Worm (Caenorhabditis elegans) whole organism, L2 larva: Measurements from ENCODE around the gene CD4.8.

Source experiments
- C34F6.9 ChIP-seq: fragments of 150-350 bp; optimal IDR thresholded peaks from 2 replicates; lab custom pipeline; 2014; ENCODE audit warnings: missing biosample characterization, missing genetic modification characterization
- F13H6.1 ChIP-seq: sonication (generic microtip); optimal IDR thresholded peaks from 2 replicates; lab custom pipeline; 2016; ENCODE audit warnings: missing genetic modification characterization, missing compliant biosample characterization
- R02D3.7 ChIP-seq: fragments of 150-350 bp; optimal IDR thresholded peaks from 2 replicates; lab custom pipeline; 2014; ENCODE audit warnings: missing biosample characterization, missing genetic modification characterization
- Y55F3AM.14 ChIP-seq: fragments of 200-800 bp; sonication (Bioruptor generic); optimal IDR thresholded peaks from 2 replicates; lab custom pipeline; 2018; ENCODE audit warnings: mild to moderate bottlenecking, missing genetic modification characterization, missing compliant biosample characterization
- ZK546.5 ChIP-seq: sonication (generic microtip); optimal IDR thresholded peaks from 2 replicates; lab custom pipeline; 2017; ENCODE audit warnings: missing biosample characterization, missing genetic modification characterization
- alr-1 ChIP-seq: fragments of 150-350 bp; optimal IDR thresholded peaks from 2 replicates; lab custom pipeline; 2014; ENCODE audit warnings: missing biosample characterization, missing genetic modification characterization
- aly-2 ChIP-seq: fragments of 150-350 bp; optimal IDR thresholded peaks from 2 replicates; lab custom pipeline; 2014; ENCODE audit warnings: missing biosample characterization, missing genetic modification characterization
- ama-1 ChIP-seq: fragments of 150-350 bp; optimal IDR thresholded peaks from 2 replicates; lab custom pipeline; 2018; ENCODE audit warnings: inconsistent platforms
- ceh-16 ChIP-seq: fragments of 150-350 bp; optimal IDR thresholded peaks from 2 replicates; lab custom pipeline; 2014; ENCODE audit warnings: missing biosample characterization, missing genetic modification characterization
- ceh-82 ChIP-seq: fragments of 150-350 bp; optimal IDR thresholded peaks from 2 replicates; lab custom pipeline; 2014; ENCODE audit warnings: missing biosample characterization, missing genetic modification characterization
- dmd-4 ChIP-seq: sonication (generic microtip); optimal IDR thresholded peaks from 2 replicates; lab custom pipeline; 2017; ENCODE audit warnings: missing biosample characterization, missing genetic modification characterization
- egl-27 ChIP-seq: sonication (generic microtip); optimal IDR thresholded peaks from 3 replicates; lab custom pipeline; 2017; ENCODE audit warnings: missing biosample characterization, missing genetic modification reagents, missing genetic modification characterization
- elt-1 ChIP-seq: fragments of 150-350 bp; optimal IDR thresholded peaks from 2 replicates; lab custom pipeline; 2014; ENCODE audit warnings: missing biosample characterization, missing genetic modification characterization
- elt-3 ChIP-seq: sonication (generic microtip); optimal IDR thresholded peaks from 2 replicates; lab custom pipeline; 2017; ENCODE audit warnings: missing biosample characterization, missing genetic modification characterization
- fos-1 ChIP-seq: fragments of 150-350 bp; optimal IDR thresholded peaks from 2 replicates; lab custom pipeline; 2014; ENCODE audit warnings: missing biosample characterization, missing genetic modification characterization
- gmeb-1 ChIP-seq: fragments of 150-350 bp; optimal IDR thresholded peaks from 2 replicates; lab custom pipeline; 2014; ENCODE audit warnings: missing biosample characterization, missing genetic modification characterization
- lin-11 ChIP-seq: fragments of 150-350 bp; sonication (generic microtip); optimal IDR thresholded peaks from 2 replicates; lab custom pipeline; 2014; ENCODE audit warnings: missing biosample characterization, missing genetic modification characterization, inconsistent platforms, mixed read lengths
- lin-13 ChIP-seq: fragments of 150-350 bp; optimal IDR thresholded peaks from 2 replicates; lab custom pipeline; 2014; ENCODE audit warnings: missing biosample characterization, missing genetic modification reagents, missing genetic modification characterization
- lin-39 ChIP-seq: fragments of 150-350 bp; optimal IDR thresholded peaks from 2 replicates; lab custom pipeline; 2014; ENCODE audit warnings: missing biosample characterization, missing genetic modification reagents, missing genetic modification characterization
- lsy-2 ChIP-seq, 2 experiments: fragments of 150-350 bp in 1 of 2; sonication (generic microtip) in 1 of 2; optimal IDR thresholded peaks; 2 replicates each; lab custom pipeline; 2014 to 2017; ENCODE audit warnings: missing biosample characterization in 2 of 2, missing genetic modification characterization in 2 of 2
- mab-5 ChIP-seq: fragments of 150-350 bp; optimal IDR thresholded peaks from 2 replicates; lab custom pipeline; 2014; ENCODE audit warnings: missing biosample characterization, missing genetic modification characterization
- mbf-1 ChIP-seq: sonication (generic microtip); optimal IDR thresholded peaks from 2 replicates; lab custom pipeline; 2017; ENCODE audit warnings: missing biosample characterization, missing genetic modification characterization
- mdl-1 ChIP-seq, 2 experiments: fragments of 150-350 bp in 1 of 2; sonication (generic microtip) in 1 of 2; optimal IDR thresholded peaks; 2 replicates each; lab custom pipeline; 2017; ENCODE audit warnings: missing biosample characterization in 2 of 2, missing genetic modification characterization in 2 of 2
- nhr-10 ChIP-seq: sonication (generic microtip); optimal IDR thresholded peaks from 2 replicates; lab custom pipeline; 2017; ENCODE audit warnings: missing biosample characterization, missing genetic modification characterization
- nhr-11 ChIP-seq: fragments of 150-350 bp; optimal IDR thresholded peaks from 2 replicates; lab custom pipeline; 2014; ENCODE audit warnings: missing biosample characterization, missing genetic modification characterization
- nhr-12 ChIP-seq: fragments of 150-350 bp; optimal IDR thresholded peaks from 2 replicates; lab custom pipeline; 2014; ENCODE audit warnings: missing biosample characterization, missing genetic modification characterization
- nhr-21 ChIP-seq: fragments of 150-350 bp; optimal IDR thresholded peaks from 2 replicates; lab custom pipeline; 2014; ENCODE audit warnings: missing biosample characterization, missing genetic modification characterization
- nhr-23 ChIP-seq: fragments of 150-350 bp; optimal IDR thresholded peaks from 2 replicates; lab custom pipeline; 2014; ENCODE audit warnings: missing biosample characterization, missing genetic modification reagents, missing genetic modification characterization
- nhr-237 ChIP-seq: fragments of 150-350 bp; optimal IDR thresholded peaks from 2 replicates; lab custom pipeline; 2014; ENCODE audit warnings: missing biosample characterization, missing genetic modification characterization
- nhr-25 ChIP-seq: fragments of 150-350 bp; sonication (generic microtip); optimal IDR thresholded peaks from 3 replicates; lab custom pipeline; 2014; ENCODE audit warnings: missing biosample characterization, missing genetic modification characterization
- nhr-6 ChIP-seq: fragments of 150-350 bp; optimal IDR thresholded peaks from 2 replicates; lab custom pipeline; 2014; ENCODE audit warnings: missing biosample characterization, missing genetic modification characterization
- nhr-77 ChIP-seq: fragments of 150-350 bp; optimal IDR thresholded peaks from 2 replicates; lab custom pipeline; 2014; ENCODE audit warnings: missing biosample characterization, missing genetic modification characterization
- peb-1 ChIP-seq: fragments of 150-350 bp; optimal IDR thresholded peaks from 2 replicates; lab custom pipeline; 2014; ENCODE audit warnings: missing biosample characterization, missing genetic modification characterization
- sem-4 ChIP-seq: fragments of 150-350 bp; optimal IDR thresholded peaks from 2 replicates; lab custom pipeline; 2014; ENCODE audit warnings: missing biosample characterization, missing genetic modification reagents, missing genetic modification characterization
- skn-1 ChIP-seq: sonication (generic microtip); optimal IDR thresholded peaks from 2 replicates; lab custom pipeline; 2017; ENCODE audit warnings: missing biosample characterization, missing genetic modification characterization
- sma-3 ChIP-seq: sonication (generic microtip); optimal IDR thresholded peaks from 2 replicates; lab custom pipeline; 2016; ENCODE audit warnings: missing genetic modification reagents, missing genetic modification characterization, missing compliant biosample characterization
- sma-9 ChIP-seq, 2 experiments: fragments of 150-350 bp in 1 of 2; sonication (generic microtip) in 1 of 2; optimal IDR thresholded peaks; 2 replicates each; lab custom pipeline; 2014 to 2016; ENCODE audit warnings: missing genetic modification characterization in 2 of 2, mild to moderate bottlenecking in 1 of 2, missing biosample characterization in 1 of 2, missing compliant biosample characterization in 1 of 2, missing genetic modification reagents in 1 of 2, moderate library complexity in 1 of 2
- snpc-4 ChIP-seq: fragments of 150-350 bp; optimal IDR thresholded peaks from 2 replicates; lab custom pipeline; 2014; ENCODE audit warnings: missing biosample characterization, missing genetic modification characterization
- unc-39 ChIP-seq: fragments of 150-350 bp; optimal IDR thresholded peaks from 2 replicates; lab custom pipeline; 2014; ENCODE audit warnings: missing biosample characterization, missing genetic modification characterization
- unc-55 ChIP-seq: fragments of 150-350 bp; sonication (generic microtip); optimal IDR thresholded peaks from 3 replicates; lab custom pipeline; 2014; ENCODE audit warnings: missing biosample characterization, missing genetic modification reagents, missing genetic modification characterization
- unc-62 ChIP-seq: fragments of 150-350 bp; optimal IDR thresholded peaks from 2 replicates; lab custom pipeline; 2014; ENCODE audit warnings: missing biosample characterization, missing genetic modification reagents, missing genetic modification characterization
- zag-1 ChIP-seq: fragments of 150-350 bp; optimal IDR thresholded peaks from 2 replicates; lab custom pipeline; 2014; ENCODE audit warnings: missing biosample characterization, missing genetic modification characterization
- ztf-1 ChIP-seq: fragments of 200-800 bp; sonication (Bioruptor generic); conservative IDR thresholded peaks from 2 replicates; pipeline ENCODE4 v1.3.6; 2022; ENCODE audit warnings: missing genetic modification characterization, missing compliant biosample characterization
- ztf-11 ChIP-seq: sonication (generic microtip); optimal IDR thresholded peaks from 2 replicates; lab custom pipeline; 2017; ENCODE audit warnings: missing biosample characterization, missing genetic modification characterization
- ztf-4 ChIP-seq: fragments of 150-350 bp; optimal IDR thresholded peaks from 2 replicates; lab custom pipeline; 2014; ENCODE audit warnings: missing biosample characterization, missing genetic modification characterization

CD4.8 gene

DNA sequence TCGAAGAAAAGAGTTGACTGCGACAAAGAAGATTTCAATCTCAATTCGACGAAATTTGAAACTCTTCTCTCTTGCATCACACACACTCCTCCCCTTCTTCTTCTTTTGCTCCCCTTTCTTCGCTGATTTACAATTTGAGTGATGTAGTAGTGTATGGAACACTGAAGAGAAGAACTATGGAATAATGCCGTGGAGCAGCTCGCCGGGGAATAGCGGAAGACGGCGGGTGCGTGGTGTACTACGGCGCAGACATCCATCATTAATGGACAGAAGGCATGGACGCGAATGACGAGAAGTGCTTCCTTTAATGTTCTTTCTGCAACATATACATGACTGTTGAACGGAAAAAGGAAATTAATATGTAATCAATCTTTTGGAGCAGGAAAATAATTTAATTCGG, 18.3 kb downstream of the CD4.8 start:
- peak; percentile 16 for TF ChIP-seq unc-55 (GFP tag; lab: Kevin White, UChicago)
- peak; percentile 5 for TF ChIP-seq ztf-4 (tag; lab: Kevin White, UChicago)
- no peak for TF ChIP-seq C34F6.9 (tag; lab: Kevin White, UChicago)
- no peak for TF ChIP-seq mbf-1 (tag; lab: Kevin White, UChicago)
- peak; percentile 57 for TF ChIP-seq zag-1 (tag; lab: Kevin White, UChicago)
- peak in 1 of 2 experiments; percentile 9 for TF ChIP-seq lsy-2 (tag; optimal IDR thresholded peaks at IDR 0.05; lab: Kevin White, UChicago)
- peak; percentile 24 for TF ChIP-seq lin-13 (GFP tag; lab: Kevin White, UChicago)
- peak; percentile 66 for TF ChIP-seq ama-1 (lab: Kevin White, UChicago)
- TF ChIP-seq mab-5 = peak; percentile 55
- TF ChIP-seq, all 48 proteins: peak for 7

DNA sequence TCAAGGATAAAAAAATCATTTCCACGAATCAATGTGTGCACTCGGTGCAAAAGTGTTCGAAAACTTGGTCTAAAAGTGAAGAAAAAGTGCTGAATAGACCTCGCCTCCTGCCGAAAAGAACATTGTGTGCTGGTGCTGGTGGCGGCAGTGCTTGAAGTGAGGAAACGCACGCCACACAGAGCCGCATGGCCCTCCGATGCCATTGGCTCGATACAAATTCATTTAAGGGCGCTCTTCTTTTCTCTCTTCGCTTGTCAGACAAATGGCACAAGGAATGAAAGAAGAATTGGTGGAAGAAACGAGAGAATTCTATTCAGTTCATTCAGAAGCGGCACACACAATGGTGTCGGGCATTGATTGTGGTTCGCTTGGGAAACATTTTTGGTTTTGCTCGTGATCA, 18.9 kb downstream of the CD4.8 start:
- TF ChIP-seq nhr-21 (tag; lab: Kevin White, UChicago) = no peak
- TF ChIP-seq snpc-4 = no peak
- no peak for TF ChIP-seq ztf-1 (GFP tag; lab: Robert Waterston, UW)
- TF ChIP-seq elt-1 (tag; lab: Kevin White, UChicago) = no peak
- TF ChIP-seq lsy-2 (tag; optimal IDR thresholded peaks at IDR 0.05; lab: Kevin White, UChicago) = no peak
- no peak for TF ChIP-seq elt-3 (tag; lab: Kevin White, UChicago)
- TF ChIP-seq ZK546.5 (tag; lab: Kevin White, UChicago) = no peak
- TF ChIP-seq F13H6.1 (tag; lab: Kevin White, UChicago) = no peak
- TF ChIP-seq fos-1 = no peak
- TF ChIP-seq lin-11 (tag; lab: Kevin White, UChicago) = no peak
- TF ChIP-seq unc-62 (GFP tag; lab: Kevin White, UChicago) = no peak
- no peak for TF ChIP-seq nhr-25 (tag; lab: Kevin White, UChicago)
- TF ChIP-seq nhr-11 (tag; lab: Kevin White, UChicago) = no peak
- no peak for TF ChIP-seq ceh-82 (tag; lab: Kevin White, UChicago)
- TF ChIP-seq mdl-1 (tag; optimal IDR thresholded peaks at IDR 0.05; lab: Kevin White, UChicago) = no peak
- no peak for TF ChIP-seq lin-39 (tag; lab: Kevin White, UChicago)
- no peak for TF ChIP-seq C34F6.9 (tag; lab: Kevin White, UChicago)
- TF ChIP-seq nhr-6 (tag; lab: Kevin White, UChicago) = no peak
- TF ChIP-seq unc-39 (tag; lab: Kevin White, UChicago) = no peak
- TF ChIP-seq, all 48 proteins: peak for 0

DNA sequence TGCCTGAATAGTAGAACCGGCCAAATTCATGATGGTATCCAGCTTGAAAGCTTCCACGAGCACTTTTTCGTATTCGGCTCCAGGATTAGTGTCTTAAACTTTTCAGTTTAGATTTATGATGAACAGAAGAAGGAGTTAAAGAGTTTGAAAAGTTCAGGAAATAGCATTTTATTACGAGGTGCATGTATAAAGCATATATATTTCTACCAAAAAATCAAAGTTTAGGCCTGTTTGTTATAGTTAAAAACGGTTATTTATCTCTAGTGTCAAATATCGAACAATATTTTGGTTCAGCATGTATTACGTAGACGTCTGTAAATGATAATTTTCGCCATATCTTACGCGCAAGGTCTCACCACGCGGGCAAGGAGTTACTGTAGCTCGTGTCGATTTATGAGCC, 19.9 kb downstream of the CD4.8 start, which contains the start of gene klc-2:
Gene klc-2 (minus strand): TSS at position 101 of the 400 bp plus-strand sequence.
- TF ChIP-seq skn-1 (tag; lab: Kevin White, UChicago) (no peak), dmd-4 (tag; lab: Kevin White, UChicago) (no peak), egl-27 (tag; lab: Kevin White, UChicago) (no peak)
- TF ChIP-seq, all 48 proteins: peak for 0

DNA sequence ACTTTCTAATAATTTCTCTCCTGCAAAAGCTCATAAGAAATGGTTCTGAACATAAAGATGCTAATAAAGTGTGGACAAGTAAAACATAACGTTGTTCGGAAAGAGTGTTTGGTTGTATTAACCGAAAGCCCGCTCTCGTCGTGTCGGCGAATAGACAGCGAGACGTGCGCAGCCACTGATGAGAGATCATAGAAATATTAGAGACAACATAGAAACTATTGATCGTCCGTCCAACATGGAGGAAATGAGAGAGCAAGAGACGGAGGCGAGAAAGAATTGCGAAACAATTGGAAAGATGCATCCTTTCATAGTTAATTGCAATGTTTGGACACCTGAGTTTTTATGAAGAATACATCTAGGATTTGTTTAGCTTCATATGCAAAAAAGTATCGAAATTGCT, 20.6 kb downstream of the CD4.8 start:
- TF ChIP-seq skn-1 (tag; lab: Kevin White, UChicago) (no peak), peb-1 (tag; lab: Kevin White, UChicago) (no peak), alr-1 (no peak), nhr-237 (no peak), sem-4 (peak; percentile 26), sma-3 (no peak), R02D3.7 (no peak), lsy-2 (tag; optimal IDR thresholded peaks at IDR 0.05; lab: Kevin White, UChicago) (peak; percentile 61 to 84), ztf-1 (GFP tag; lab: Robert Waterston, UW) (no peak), zag-1 (tag; lab: Kevin White, UChicago) (peak; percentile 58), nhr-23 (tag; lab: Kevin White, UChicago) (no peak), ceh-16 (no peak), sma-9 (GFP tag; optimal IDR thresholded peaks at IDR 0.05; lab: Kevin White, UChicago) (peak; percentile 65), sma-9 (tag; optimal IDR thresholded peaks at IDR 0.05; lab: Kevin White, UChicago) (no peak), Y55F3AM.14 (GFP tag; lab: Kevin White, UChicago) (no peak), nhr-11 (tag; lab: Kevin White, UChicago) (no peak), lin-11 (tag; lab: Kevin White, UChicago) (no peak), fos-1 (peak; percentile 61), ztf-4 (tag; lab: Kevin White, UChicago) (no peak), egl-27 (tag; lab: Kevin White, UChicago) (no peak), ceh-82 (tag; lab: Kevin White, UChicago) (no peak), mab-5 (peak; percentile 32), lin-13 (GFP tag; lab: Kevin White, UChicago) (no peak), mbf-1 (tag; lab: Kevin White, UChicago) (no peak), elt-1 (tag; lab: Kevin White, UChicago) (no peak), ztf-11 (tag; lab: Kevin White, UChicago) (no peak), gmeb-1 (tag; lab: Kevin White, UChicago) (no peak), nhr-21 (tag; lab: Kevin White, UChicago) (no peak), elt-3 (tag; lab: Kevin White, UChicago) (no peak), unc-62 (GFP tag; lab: Kevin White, UChicago) (no peak), nhr-12 (no peak), mdl-1 (tag; optimal IDR thresholded peaks at IDR 0.05; lab: Kevin White, UChicago) (no peak), nhr-77 (no peak), F13H6.1 (tag; lab: Kevin White, UChicago) (peak; percentile 57), ama-1 (lab: Kevin White, UChicago) (peak; percentile 34), nhr-10 (no peak), aly-2 (tag; lab: Kevin White, UChicago) (no peak)
